Worm (Caenorhabditis elegans) whole organism, L2 larva: Measurements from ENCODE around the gene Y7A5A.6.

ENCODE experiments used
- ama-1 ChIP-seq: fragments of 150-350 bp; optimal IDR thresholded peaks from 2 replicates; lab custom pipeline; 2018; ENCODE audit warnings: inconsistent platforms
- egl-27 ChIP-seq: sonication (generic microtip); optimal IDR thresholded peaks from 3 replicates; lab custom pipeline; 2017; ENCODE audit warnings: missing biosample characterization, missing genetic modification reagents, missing genetic modification characterization
- elt-1 ChIP-seq: fragments of 150-350 bp; optimal IDR thresholded peaks from 2 replicates; lab custom pipeline; 2014; ENCODE audit warnings: missing biosample characterization, missing genetic modification characterization
- elt-3 ChIP-seq: sonication (generic microtip); optimal IDR thresholded peaks from 2 replicates; lab custom pipeline; 2017; ENCODE audit warnings: missing biosample characterization, missing genetic modification characterization
- nhr-12 ChIP-seq: fragments of 150-350 bp; optimal IDR thresholded peaks from 2 replicates; lab custom pipeline; 2014; ENCODE audit warnings: missing biosample characterization, missing genetic modification characterization
- nhr-237 ChIP-seq: fragments of 150-350 bp; optimal IDR thresholded peaks from 2 replicates; lab custom pipeline; 2014; ENCODE audit warnings: missing biosample characterization, missing genetic modification characterization
- snpc-4 ChIP-seq: fragments of 150-350 bp; optimal IDR thresholded peaks from 2 replicates; lab custom pipeline; 2014; ENCODE audit warnings: missing biosample characterization, missing genetic modification characterization
- zag-1 ChIP-seq: fragments of 150-350 bp; optimal IDR thresholded peaks from 2 replicates; lab custom pipeline; 2014; ENCODE audit warnings: missing biosample characterization, missing genetic modification characterization
- ztf-11 ChIP-seq: sonication (generic microtip); optimal IDR thresholded peaks from 2 replicates; lab custom pipeline; 2017; ENCODE audit warnings: missing biosample characterization, missing genetic modification characterization

DNA sequence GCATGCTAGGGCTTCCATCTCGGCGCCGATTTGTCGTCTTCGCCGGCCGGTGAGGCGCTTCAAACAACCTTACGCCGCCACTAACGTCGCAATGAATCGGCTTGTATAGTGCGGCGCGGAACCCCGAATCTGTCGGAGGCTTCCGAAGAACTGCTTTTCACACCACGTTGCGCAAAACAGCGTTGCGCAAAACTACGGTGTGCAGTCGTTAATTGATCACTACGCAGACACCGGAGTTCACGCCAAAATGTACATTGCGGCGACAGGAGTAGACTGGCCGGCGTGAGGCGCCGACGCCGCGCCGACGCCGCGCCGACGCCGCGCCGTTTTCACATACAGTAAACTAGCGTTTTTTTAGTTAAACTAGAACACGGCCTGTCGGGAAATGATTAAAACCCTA is 2.3 kb upstream of the Y7A5A.6 start:
- TF ChIP-seq elt-1 (no peak), zag-1 (tag; lab: Kevin White, UChicago) (no peak), ama-1 (lab: Kevin White, UChicago) (no peak), snpc-4 (tag; lab: Kevin White, UChicago) (no peak), egl-27 (tag; lab: Kevin White, UChicago) (no peak), elt-3 (tag; lab: Kevin White, UChicago) (no peak), ztf-11 (tag; lab: Kevin White, UChicago) (no peak), nhr-12 (tag; lab: Kevin White, UChicago) (no peak), nhr-237 (tag; lab: Kevin White, UChicago) (no peak)
